Worm (Caenorhabditis elegans) whole organism, L3 larva: Measurements from ENCODE around the gene Y17G9B.4.

ENCODE experiments used
- R02D3.7 ChIP-seq: fragments of 150-350 bp; optimal IDR thresholded peaks from 2 replicates; lab custom pipeline; 2014; ENCODE audit warnings: missing biosample characterization, missing genetic modification characterization
- ZK546.5 ChIP-seq: sonication (generic microtip); optimal IDR thresholded peaks from 2 replicates; lab custom pipeline; 2017; ENCODE audit warnings: missing biosample characterization, missing genetic modification characterization
- aly-2 ChIP-seq: fragments of 150-350 bp; optimal IDR thresholded peaks from 2 replicates; lab custom pipeline; 2014; ENCODE audit warnings: missing biosample characterization, missing genetic modification characterization
- ama-1 ChIP-seq: fragments of 150-350 bp; optimal IDR thresholded peaks from 2 replicates; lab custom pipeline; 2018
- ceh-28 ChIP-seq: fragments of 150-350 bp; optimal IDR thresholded peaks from 2 replicates; lab custom pipeline; 2014; ENCODE audit warnings: missing biosample characterization, missing genetic modification reagents, missing genetic modification characterization
- ceh-9 ChIP-seq: sonication (generic microtip); optimal IDR thresholded peaks from 2 replicates; lab custom pipeline; 2018; ENCODE audit warnings: missing biosample characterization, missing genetic modification characterization
- daf-12 ChIP-seq: fragments of 150-350 bp; optimal IDR thresholded peaks from 2 replicates; lab custom pipeline; 2014; ENCODE audit warnings: missing biosample characterization, missing genetic modification reagents, missing genetic modification characterization
- egl-27 ChIP-seq: sonication (generic microtip); optimal IDR thresholded peaks from 4 replicates; lab custom pipeline; 2017; ENCODE audit warnings: missing biosample characterization, missing genetic modification reagents, missing genetic modification characterization
- egl-5 ChIP-seq: fragments of 150-350 bp; optimal IDR thresholded peaks from 2 replicates; lab custom pipeline; 2017; ENCODE audit warnings: missing biosample characterization, missing genetic modification reagents, missing genetic modification characterization, inconsistent platforms
- elt-2 ChIP-seq: sonication (generic microtip); optimal IDR thresholded peaks from 2 replicates; lab custom pipeline; 2016; ENCODE audit warnings: missing genetic modification reagents, mild to moderate bottlenecking, missing genetic modification characterization, missing compliant biosample characterization
- elt-3 ChIP-seq, 3 experiments: fragments of 150-350 bp in 1 of 3; sonication (generic microtip) in 2 of 3; optimal IDR thresholded peaks; 2 replicates in 2 of 3; 4 replicates in 1 of 3; lab custom pipeline; 2014 to 2017; ENCODE audit warnings: missing biosample characterization in 3 of 3, missing genetic modification characterization in 3 of 3
- eor-1 ChIP-seq, 2 experiments: fragments of 150-350 bp; optimal IDR thresholded peaks; 2 replicates each; lab custom pipeline; 2014 to 2018; ENCODE audit warnings: missing biosample characterization in 2 of 2, missing genetic modification characterization in 2 of 2
- hmg-11 ChIP-seq: sonication (generic microtip); optimal IDR thresholded peaks from 2 replicates; lab custom pipeline; 2016; ENCODE audit warnings: missing genetic modification characterization, missing compliant biosample characterization
- jun-1 ChIP-seq: fragments of 150-350 bp; optimal IDR thresholded peaks from 2 replicates; lab custom pipeline; 2014; ENCODE audit warnings: missing biosample characterization, missing genetic modification reagents, missing genetic modification characterization
- lin-15B ChIP-seq: fragments of 150-350 bp; optimal IDR thresholded peaks from 2 replicates; lab custom pipeline; 2014; ENCODE audit warnings: missing biosample characterization, missing genetic modification characterization
- mml-1 ChIP-seq: fragments of 150-350 bp; sonication (generic microtip); optimal IDR thresholded peaks from 3 replicates; lab custom pipeline; 2014; ENCODE audit warnings: missing biosample characterization, missing genetic modification characterization
- nfya-1 ChIP-seq: sonication (generic microtip); optimal IDR thresholded peaks from 2 replicates; lab custom pipeline; 2017; ENCODE audit warnings: missing genetic modification characterization, mild to moderate bottlenecking, missing compliant biosample characterization, antibody characterized with exemption, moderate library complexity; ENCODE audit not compliant: insufficient read depth
- nhr-11 ChIP-seq: fragments of 150-350 bp; optimal IDR thresholded peaks from 2 replicates; lab custom pipeline; 2014; ENCODE audit warnings: missing biosample characterization, missing genetic modification characterization
- nhr-12 ChIP-seq: fragments of 150-350 bp; optimal IDR thresholded peaks from 2 replicates; lab custom pipeline; 2014; ENCODE audit warnings: missing biosample characterization, missing genetic modification characterization
- nhr-23 ChIP-seq: fragments of 150-350 bp; optimal IDR thresholded peaks from 2 replicates; lab custom pipeline; 2014; ENCODE audit warnings: missing biosample characterization, missing genetic modification reagents, missing genetic modification characterization
- nhr-237 ChIP-seq: fragments of 150-350 bp; optimal IDR thresholded peaks from 2 replicates; lab custom pipeline; 2014; ENCODE audit warnings: missing biosample characterization, missing genetic modification characterization
- nhr-25 ChIP-seq: sonication (generic microtip); optimal IDR thresholded peaks from 2 replicates; lab custom pipeline; 2017; ENCODE audit warnings: missing biosample characterization, missing genetic modification characterization
- nhr-28 ChIP-seq: fragments of 150-350 bp; optimal IDR thresholded peaks from 2 replicates; lab custom pipeline; 2014; ENCODE audit warnings: missing biosample characterization, missing genetic modification characterization
- nhr-43 ChIP-seq: sonication (generic microtip); optimal IDR thresholded peaks from 2 replicates; lab custom pipeline; 2016; ENCODE audit warnings: mild to moderate bottlenecking, missing genetic modification characterization, missing compliant biosample characterization; ENCODE audit not compliant: poor library complexity, severe bottlenecking
- nhr-67 ChIP-seq: fragments of 150-350 bp; optimal IDR thresholded peaks from 2 replicates; lab custom pipeline; 2014; ENCODE audit warnings: missing biosample characterization, missing genetic modification characterization
- pqm-1 ChIP-seq: fragments of 150-350 bp; optimal IDR thresholded peaks from 2 replicates; lab custom pipeline; 2017; ENCODE audit warnings: missing biosample characterization, missing genetic modification characterization, inconsistent platforms
- skn-1 ChIP-seq: fragments of 150-350 bp; optimal IDR thresholded peaks from 2 replicates; lab custom pipeline; 2014; ENCODE audit warnings: missing biosample characterization, missing genetic modification characterization
- snpc-4 ChIP-seq: fragments of 150-350 bp; optimal IDR thresholded peaks from 2 replicates; lab custom pipeline; 2014; ENCODE audit warnings: missing biosample characterization, missing genetic modification characterization
- tbx-2 ChIP-seq: sonication (generic microtip); optimal IDR thresholded peaks from 2 replicates; lab custom pipeline; 2016; ENCODE audit warnings: mild to moderate bottlenecking, missing genetic modification characterization, missing compliant biosample characterization
- zag-1 ChIP-seq: fragments of 150-350 bp; optimal IDR thresholded peaks from 2 replicates; lab custom pipeline; 2014; ENCODE audit warnings: missing biosample characterization, missing genetic modification characterization
- ztf-11 ChIP-seq: fragments of 150-350 bp; optimal IDR thresholded peaks from 2 replicates; lab custom pipeline; 2014; ENCODE audit warnings: missing biosample characterization, missing genetic modification characterization
- ztf-4 ChIP-seq: fragments of 150-350 bp; optimal IDR thresholded peaks from 2 replicates; lab custom pipeline; 2014; ENCODE audit warnings: missing biosample characterization, missing genetic modification characterization

Gene Y17G9B.4

DNA sequence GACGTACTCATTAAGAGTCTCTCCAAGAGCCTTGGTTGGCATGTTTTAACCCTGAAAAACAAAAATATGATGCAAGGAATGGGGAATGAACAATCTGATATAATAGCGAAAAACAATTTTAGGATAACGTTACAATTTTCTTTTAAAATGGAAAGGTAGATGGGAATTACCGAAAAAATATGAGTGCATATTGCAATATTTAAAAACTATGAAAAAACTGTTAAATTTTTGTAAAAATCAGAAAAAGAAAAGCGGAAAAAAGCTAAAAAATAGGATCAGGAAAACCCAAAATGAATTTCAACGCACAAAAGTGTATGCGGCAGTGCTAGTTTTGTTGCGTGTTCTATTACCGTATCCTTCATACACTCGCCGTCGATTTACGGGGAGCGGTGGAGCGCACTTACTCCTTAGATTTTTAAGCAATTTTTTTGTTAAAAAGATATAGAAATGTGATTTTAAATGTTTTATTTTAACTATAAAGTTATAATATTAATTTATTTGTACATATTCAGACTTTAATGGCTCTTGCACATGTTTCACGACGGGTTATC is 2.1 kb upstream of the Y17G9B.4 start, which contains the start of the genes rpl-20 and Y17G9B.5 (continued):
- TF ChIP-seq nhr-67: peak; percentile 67

DNA sequence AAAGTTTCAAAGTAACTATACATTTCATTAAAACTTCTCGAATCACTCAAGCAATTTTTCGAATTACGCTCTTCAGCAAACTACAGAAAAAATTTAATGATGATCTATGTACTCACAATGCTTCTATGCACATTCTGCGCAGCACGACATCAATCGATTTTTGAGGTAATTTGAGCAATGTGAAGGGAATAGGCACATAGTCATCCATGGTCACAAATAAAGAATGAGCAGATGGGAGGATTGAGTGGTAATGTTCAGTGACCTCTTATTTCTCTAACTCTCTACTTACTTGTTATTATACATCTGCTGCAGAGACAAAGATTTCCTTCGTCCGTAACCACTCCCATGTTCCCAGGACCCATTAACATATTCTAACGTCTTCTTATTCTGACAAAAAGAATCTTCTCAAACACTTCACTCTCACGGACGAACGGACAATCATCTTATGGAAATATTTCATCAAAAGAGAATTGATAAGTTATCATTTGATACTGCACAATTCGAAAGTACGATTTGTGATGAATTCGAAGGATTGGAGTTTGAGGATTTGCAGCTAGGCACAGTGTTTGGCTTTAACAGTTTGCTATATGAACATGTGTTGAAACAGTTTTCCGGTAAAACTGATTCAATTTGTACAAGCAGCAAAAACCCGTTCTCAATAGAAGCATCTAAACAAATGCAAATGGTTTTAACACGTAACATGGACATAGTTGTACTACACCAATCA is 4.2 kb downstream of the Y17G9B.4 start, which contains the start of the genes fbxb-77 and Y17G9B.11:
TSS of gene fbxb-77 (minus strand) at position 229 of the 727 bp plus-strand sequence.
TSS of gene Y17G9B.11 (plus strand) at position 677 of the 727 bp plus-strand sequence.
- no peak for TF ChIP-seq hmg-11 (tag; lab: Kevin White, UChicago)
- no peak for TF ChIP-seq elt-3 (tag; optimal IDR thresholded peaks at IDR 0.05; lab: Kevin White, UChicago)
- no peak for TF ChIP-seq nfya-1 (tag; lab: Kevin White, UChicago)
- TF ChIP-seq pqm-1 (tag; lab: Kevin White, UChicago): no peak
- TF ChIP-seq ama-1 (lab: Kevin White, UChicago): no peak
- TF ChIP-seq ztf-4: no peak
- TF ChIP-seq nhr-23 (tag; lab: Kevin White, UChicago): no peak
- no peak for TF ChIP-seq daf-12 (tag; lab: Kevin White, UChicago)
- TF ChIP-seq jun-1 (tag; lab: Kevin White, UChicago): no peak
- no peak for TF ChIP-seq R02D3.7 (tag; lab: Kevin White, UChicago)
- no peak for TF ChIP-seq ceh-9

DNA sequence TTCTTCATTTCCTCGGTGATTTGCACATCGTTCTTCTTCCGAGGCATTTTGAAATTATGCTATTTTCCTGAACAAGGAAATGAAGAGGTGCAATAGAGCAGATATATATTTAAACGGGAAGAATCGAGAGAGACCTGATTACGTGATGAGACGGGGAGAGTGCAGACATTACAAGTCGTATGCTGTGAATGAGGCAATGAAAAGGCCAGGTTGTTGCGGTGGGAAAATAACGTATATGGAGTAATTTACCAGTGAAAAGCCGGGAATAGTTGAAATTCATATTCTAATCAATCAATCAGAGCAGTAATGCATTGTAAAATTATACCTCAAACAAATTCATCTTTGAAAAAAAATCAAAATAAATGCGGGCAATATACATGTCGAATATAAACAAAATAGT is 6.7 kb downstream of the Y17G9B.4 start, which contains the start of gene Y17G9B.8:
TSS of gene Y17G9B.8 (minus strand) at position 182 of the 400 bp plus-strand sequence.
- no peak for TF ChIP-seq egl-5 (tag; lab: Kevin White, UChicago)
- no peak for TF ChIP-seq snpc-4
- no peak for TF ChIP-seq ceh-9
- no peak for TF ChIP-seq elt-3 (tag; optimal IDR thresholded peaks at IDR 0.05; lab: Kevin White, UChicago)
- no peak for TF ChIP-seq eor-1 (tag; optimal IDR thresholded peaks at IDR 0.05; lab: Kevin White, UChicago)
- no peak for TF ChIP-seq ceh-28
- TF ChIP-seq nhr-67: no peak
- TF ChIP-seq pqm-1 (tag; lab: Kevin White, UChicago): no peak
- TF ChIP-seq egl-27: no peak
- no peak for TF ChIP-seq nhr-11 (tag; lab: Kevin White, UChicago)
- no peak for TF ChIP-seq nhr-28
- no peak for TF ChIP-seq nhr-12 (tag; lab: Kevin White, UChicago)
- TF ChIP-seq nhr-237: no peak
- TF ChIP-seq nhr-25 (tag; lab: Kevin White, UChicago): no peak
- no peak for TF ChIP-seq tbx-2 (tag; lab: Kevin White, UChicago)
- no peak for TF ChIP-seq hmg-11 (tag; lab: Kevin White, UChicago)

DNA sequence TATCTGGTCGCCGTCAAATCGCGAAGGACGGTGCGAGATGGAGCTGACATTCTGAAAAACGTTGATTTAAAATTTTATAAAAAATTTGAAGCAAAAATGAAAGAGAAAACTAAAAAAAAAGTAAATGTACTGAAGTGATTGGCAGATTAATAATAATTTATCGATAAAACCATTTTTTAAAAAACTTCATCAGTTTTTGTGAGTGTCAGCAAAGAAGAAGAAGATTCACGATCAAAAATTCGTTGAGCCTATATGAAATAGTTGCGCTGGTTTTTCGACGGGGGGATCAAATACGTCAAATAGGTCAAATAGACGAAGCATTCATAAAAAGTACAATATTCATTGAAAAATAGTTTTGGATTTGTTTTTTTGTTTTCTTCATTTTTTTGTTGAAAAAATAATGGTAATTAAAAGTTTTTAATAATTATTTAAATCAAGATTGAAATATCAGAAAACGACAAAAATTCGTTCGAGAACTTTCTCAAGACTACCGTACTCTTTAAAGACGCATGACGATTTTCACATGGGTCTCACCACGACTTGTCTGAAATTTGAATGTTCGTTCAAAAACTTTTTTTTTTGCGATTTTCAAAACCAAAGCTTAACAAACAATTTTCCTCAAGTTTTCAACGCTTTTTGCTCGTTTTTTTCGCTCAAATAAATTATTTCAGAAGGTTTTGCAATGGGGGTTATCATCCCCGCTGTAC is 8.6 kb downstream of the Y17G9B.4 start, which contains the start of the genes memi-1 and cyp-31A3:
TSS of gene memi-1 (minus strand) at position 51 of the 707 bp plus-strand sequence.
TSS of gene cyp-31A3 (plus strand) at position 672 of the 707 bp plus-strand sequence.
- TF ChIP-seq skn-1 (tag; lab: Kevin White, UChicago): no peak
- no peak for TF ChIP-seq aly-2
- no peak for TF ChIP-seq ZK546.5
- TF ChIP-seq R02D3.7 (tag; lab: Kevin White, UChicago): no peak
- no peak for TF ChIP-seq ztf-11
- TF ChIP-seq tbx-2 (tag; lab: Kevin White, UChicago): no peak
- TF ChIP-seq pqm-1 (tag; lab: Kevin White, UChicago): no peak
- TF ChIP-seq nhr-43 (tag; lab: Kevin White, UChicago): no peak
- no peak for TF ChIP-seq ceh-9
- no peak for TF ChIP-seq lin-15B
- no peak for TF ChIP-seq egl-5 (tag; lab: Kevin White, UChicago)
- no peak for TF ChIP-seq daf-12 (tag; lab: Kevin White, UChicago)
- no peak for TF ChIP-seq elt-3 (tag; optimal IDR thresholded peaks at IDR 0.05; lab: Kevin White, UChicago)
- no peak for TF ChIP-seq egl-27
- TF ChIP-seq elt-2 (tag; lab: Kevin White, UChicago): no peak
- TF ChIP-seq mml-1: no peak
- no peak for TF ChIP-seq zag-1 (tag; lab: Kevin White, UChicago)
- TF ChIP-seq nfya-1 (tag; lab: Kevin White, UChicago): no peak
